Fruit fly (Drosophila melanogaster) whole organism, prepupa: ENCODE results near the gene CG43407.

Experiments
- CG3919 ChIP-seq: fragments of 200-800 bp; sonication (Bioruptor generic); optimal IDR thresholded peaks from 3 replicates; lab custom pipeline; 2016; ENCODE audit warnings: missing biosample characterization, missing genetic modification characterization
- CG8119 ChIP-seq: fragments of 200-800 bp; sonication (Bioruptor generic); IDR thresholded peaks from 3 replicates; pipeline ENCODE4 v1.3.6; 2022; ENCODE audit warnings: missing biosample characterization, missing genetic modification characterization
- Gug ChIP-seq: fragments of 200-800 bp; sonication (Bioruptor generic); IDR thresholded peaks from 2 replicates; pipeline ENCODE4 v1.3.6; 2022; ENCODE audit warnings: missing biosample characterization, missing genetic modification characterization
- Hr4 ChIP-seq: fragments of 200-800 bp; sonication (Bioruptor generic); optimal IDR thresholded peaks from 3 replicates; lab custom pipeline; 2016; ENCODE audit warnings: missing biosample characterization, missing genetic modification characterization
- Sox102F ChIP-seq: fragments of 200-800 bp; sonication (Bioruptor generic); optimal IDR thresholded peaks from 2 replicates; lab custom pipeline; 2016; ENCODE audit warnings: missing biosample characterization, mild to moderate bottlenecking, missing genetic modification characterization
- acj6 ChIP-seq: fragments of 200-800 bp; sonication (Bioruptor generic); optimal IDR thresholded peaks from 3 replicates; lab custom pipeline; 2016; ENCODE audit warnings: missing biosample characterization, missing genetic modification characterization
- cyc ChIP-seq: fragments of 200-800 bp; sonication (Bioruptor generic); optimal IDR thresholded peaks from 3 replicates; lab custom pipeline; 2016; ENCODE audit warnings: missing biosample characterization, missing genetic modification characterization
- dac ChIP-seq: fragments of 200-800 bp; sonication (Bioruptor generic); optimal IDR thresholded peaks from 2 replicates; lab custom pipeline; 2017; ENCODE audit warnings: missing biosample characterization, mild to moderate bottlenecking, missing genetic modification characterization

dm6 chr3L:19049669-19050510 lies 3.3 kb downstream of the CG43407 start:
- TF ChIP-seq acj6 (GFP tag; lab: Kevin White, UChicago) (no peak), Gug (GFP tag; lab: Robert Waterston, UW) (no peak), cyc (no peak), Sox102F (GFP tag; lab: Kevin White, UChicago) (no peak), Hr4 (GFP tag; lab: Kevin White, UChicago) (no peak), CG8119 (0 out of 3 replicates have a peak, but pooled peaks have one; percentile 25), dac (no peak), CG3919 (GFP tag; lab: Kevin White, UChicago) (no peak)
